Worm (Caenorhabditis elegans) whole organism, L3 larva: ENCODE data around the gene rsp-6.

ENCODE experiments used
- ceh-9 ChIP-seq: sonication (generic microtip); optimal IDR thresholded peaks from 2 replicates; lab custom pipeline; 2018; ENCODE audit warnings: missing biosample characterization, missing genetic modification characterization
- elt-2 ChIP-seq: sonication (generic microtip); optimal IDR thresholded peaks from 2 replicates; lab custom pipeline; 2016; ENCODE audit warnings: missing genetic modification reagents, mild to moderate bottlenecking, missing genetic modification characterization, missing compliant biosample characterization
- elt-3 ChIP-seq, 3 experiments: fragments of 150-350 bp in 1 of 3; sonication (generic microtip) in 2 of 3; optimal IDR thresholded peaks; 2 replicates in 2 of 3; 4 replicates in 1 of 3; lab custom pipeline; 2014 to 2017; ENCODE audit warnings: missing biosample characterization in 3 of 3, missing genetic modification characterization in 3 of 3
- fos-1 ChIP-seq: fragments of 150-350 bp; optimal IDR thresholded peaks from 2 replicates; lab custom pipeline; 2014; ENCODE audit warnings: missing biosample characterization, missing genetic modification characterization
- hmg-11 ChIP-seq: sonication (generic microtip); optimal IDR thresholded peaks from 2 replicates; lab custom pipeline; 2016; ENCODE audit warnings: missing genetic modification characterization, missing compliant biosample characterization
- nhr-237 ChIP-seq: fragments of 150-350 bp; optimal IDR thresholded peaks from 2 replicates; lab custom pipeline; 2014; ENCODE audit warnings: missing biosample characterization, missing genetic modification characterization
- nhr-25 ChIP-seq: sonication (generic microtip); optimal IDR thresholded peaks from 2 replicates; lab custom pipeline; 2017; ENCODE audit warnings: missing biosample characterization, missing genetic modification characterization

- TF ChIP-seq nhr-25 (no peak), hmg-11 (tag; lab: Kevin White, UChicago) (no peak), nhr-237 (no peak), ceh-9 (tag; lab: Kevin White, UChicago) (no peak), fos-1 (tag; lab: Kevin White, UChicago) (no peak), elt-2 (tag; lab: Kevin White, UChicago) (no peak), elt-3 (tag; optimal IDR thresholded peaks at IDR 0.05; lab: Kevin White, UChicago) (no peak)
Measured at ce11 chrIV:7778865-7779264, 12.2 kb downstream of the rsp-6 start, which contains the start of gene rpap-3.
